Worm (Caenorhabditis elegans) whole organism, L4 larva: Measurements from ENCODE around the gene F56B6.6.

Source experiments
- hmg-1.1 ChIP-seq: fragments of 200-800 bp; sonication (Bioruptor generic); IDR thresholded peaks from 2 replicates; pipeline ENCODE4 v1.3.6; 2022; ENCODE audit warnings: missing genetic modification reagents, missing genetic modification characterization, missing compliant biosample characterization
- pqm-1 ChIP-seq: sonication (generic microtip); optimal IDR thresholded peaks from 2 replicates; lab custom pipeline; 2017; ENCODE audit warnings: missing biosample characterization, missing genetic modification characterization

ce11 chrX:3492431-3492830 lies 40.4 kb downstream of the F56B6.6 start:
- TF ChIP-seq pqm-1 = no peak
- no peak for TF ChIP-seq hmg-1.1
